Worm (Caenorhabditis elegans) whole organism, young adult: Measurements from ENCODE around the gene F12E12.6.

Experiments used
- attf-5 ChIP-seq: fragments of 200-800 bp; sonication (Bioruptor generic); optimal IDR thresholded peaks from 2 replicates; lab custom pipeline; 2018; ENCODE audit warnings: mild to moderate bottlenecking, missing genetic modification characterization, missing compliant biosample characterization
- attf-6 ChIP-seq: fragments of 200-800 bp; sonication (Bioruptor generic); IDR thresholded peaks from 2 replicates; pipeline ENCODE4 v1.3.6; 2022; ENCODE audit warnings: missing genetic modification reagents, missing genetic modification characterization, missing compliant biosample characterization
- chd-7 ChIP-seq: sonication (generic microtip); optimal IDR thresholded peaks from 2 replicates; lab custom pipeline; 2016; ENCODE audit warnings: mild to moderate bottlenecking, missing genetic modification characterization, moderate library complexity, missing compliant biosample characterization
- dox-1 ChIP-seq: fragments of 200-800 bp; sonication (Bioruptor generic); IDR thresholded peaks from 2 replicates; pipeline ENCODE4 v1.3.6; 2022; ENCODE audit warnings: missing genetic modification reagents, missing genetic modification characterization, missing compliant biosample characterization
- dpl-1 ChIP-seq: fragments of 150-350 bp; optimal IDR thresholded peaks from 2 replicates; lab custom pipeline; 2014; ENCODE audit warnings: missing biosample characterization, missing genetic modification reagents, missing genetic modification characterization
- egl-44 ChIP-seq: fragments of 200-800 bp; sonication (Bioruptor generic); IDR thresholded peaks from 2 replicates; pipeline ENCODE4 v1.3.6; 2022; ENCODE audit warnings: missing genetic modification reagents, missing genetic modification characterization, missing compliant biosample characterization
- lsy-27 ChIP-seq: sonication (generic microtip); optimal IDR thresholded peaks from 2 replicates; lab custom pipeline; 2017; ENCODE audit warnings: missing genetic modification characterization, mild to moderate bottlenecking, missing compliant biosample characterization, antibody characterized with exemption, missing genotype, borderline replicate concordance; ENCODE audit not compliant: insufficient read depth
- madf-10 ChIP-seq: sonication (generic microtip); optimal IDR thresholded peaks from 2 replicates; lab custom pipeline; 2016; ENCODE audit warnings: mild to moderate bottlenecking, missing genetic modification characterization, missing compliant biosample characterization
- nfya-2 ChIP-seq: fragments of 200-800 bp; sonication (Bioruptor generic); IDR thresholded peaks from 2 replicates; pipeline ENCODE4 v1.3.6; 2022; ENCODE audit warnings: missing genetic modification reagents, missing genetic modification characterization, missing compliant biosample characterization
- nhr-27 ChIP-seq: fragments of 200-800 bp; sonication (Bioruptor generic); optimal IDR thresholded peaks from 2 replicates; lab custom pipeline; 2018; ENCODE audit warnings: mild to moderate bottlenecking, missing genetic modification characterization, moderate library complexity, missing compliant biosample characterization
- ztf-6 ChIP-seq: fragments of 200-800 bp; sonication (Bioruptor generic); IDR thresholded peaks from 2 replicates; pipeline ENCODE4 v1.3.6; 2022; ENCODE audit warnings: missing genetic modification reagents, missing genetic modification characterization, missing compliant biosample characterization

- TF ChIP-seq dpl-1 (GFP tag; lab: Kevin White, UChicago), result no peak
- no peak for TF ChIP-seq egl-44 (GFP tag; lab: Robert Waterston, UW)
- TF ChIP-seq nfya-2 (GFP tag; lab: Robert Waterston, UW), result no peak
- TF ChIP-seq ztf-6 (GFP tag; lab: Robert Waterston, UW), result no peak
- no peak for TF ChIP-seq dox-1 (GFP tag; lab: Robert Waterston, UW)
- no peak for TF ChIP-seq chd-7
- TF ChIP-seq lsy-27 (tag; lab: Kevin White, UChicago), result no peak
- no peak for TF ChIP-seq attf-5
- no peak for TF ChIP-seq nhr-27 (tag; lab: Kevin White, UChicago)
- TF ChIP-seq attf-6, result no peak
- TF ChIP-seq madf-10 (tag; lab: Kevin White, UChicago), result no peak
Observed at ce11 chrII:3724175-3724715, 12.5 kb downstream of the F12E12.6 start, which contains the start of gene C46E10.1.
